Fruit fly (Drosophila melanogaster): ENCODE measurements around the gene CG14258.

DNA sequence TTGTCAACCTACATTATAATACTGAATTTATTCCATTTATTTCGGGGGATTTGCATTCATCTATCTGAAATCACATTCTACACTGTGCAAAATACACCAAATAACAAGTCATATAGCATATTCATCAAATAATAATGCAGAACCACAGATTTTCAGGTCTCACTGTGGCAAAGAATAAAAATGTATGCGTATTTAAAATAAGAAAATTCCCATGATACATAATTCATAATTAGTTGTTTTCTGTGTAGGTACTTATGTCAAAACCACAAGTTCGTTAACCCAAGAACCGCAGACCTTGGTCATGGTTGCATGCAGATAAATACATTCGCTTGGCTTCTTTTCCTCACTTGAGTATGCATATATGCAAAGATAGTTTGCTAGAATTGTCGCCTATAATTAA lies 680 bp upstream of the CG14258 start:
- TF ChIP-seq CG8478 (optimal IDR thresholded peaks at IDR 0.05) (no peak), CTCF (optimal IDR thresholded peaks at IDR 0.05) (no peak)
